Worm (Caenorhabditis elegans) whole organism, young adult: Measurements from ENCODE around the gene acs-15.

Source experiments
- Y53G8AR.9 ChIP-seq: fragments of 200-800 bp; sonication (Bioruptor generic); conservative IDR thresholded peaks from 2 replicates; pipeline ENCODE4 v1.3.6; 2022; ENCODE audit warnings: missing genetic modification reagents, missing genetic modification characterization, missing compliant biosample characterization
- ama-1 ChIP-seq, 3 experiments: fragments of 150-350 bp in 1 of 3; sonication (generic microtip) in 2 of 3; optimal IDR thresholded peaks; 2 replicates each; lab custom pipeline; 2014 to 2018; ENCODE audit warnings: missing biosample characterization in 2 of 3, missing genetic modification characterization in 2 of 3, missing genetic modification reagents in 2 of 3
- atf-7 ChIP-seq: sonication (generic microtip); optimal IDR thresholded peaks from 2 replicates; lab custom pipeline; 2017; ENCODE audit warnings: mild to moderate bottlenecking, missing genetic modification characterization, missing compliant biosample characterization
- chd-7 ChIP-seq: sonication (generic microtip); optimal IDR thresholded peaks from 2 replicates; lab custom pipeline; 2016; ENCODE audit warnings: mild to moderate bottlenecking, missing genetic modification characterization, moderate library complexity, missing compliant biosample characterization
- him-1 ChIP-seq: sonication (generic microtip); optimal IDR thresholded peaks from 2 replicates; lab custom pipeline; 2016; ENCODE audit warnings: missing genotype, missing genetic modification reagents, missing genetic modification characterization, missing compliant biosample characterization
- madf-3 ChIP-seq: fragments of 200-800 bp; sonication (Bioruptor generic); IDR thresholded peaks from 2 replicates; pipeline ENCODE4 v1.3.6; 2022; ENCODE audit warnings: missing genetic modification reagents, missing genetic modification characterization, missing compliant biosample characterization
- snpc-4 ChIP-seq, 5 experiments: fragments of 150-350 bp in 1 of 5; sonication (generic microtip) in 4 of 5; optimal IDR thresholded peaks; 2 replicates each; lab custom pipeline; 2014 to 2018; ENCODE audit warnings: missing genetic modification characterization in 5 of 5, missing biosample characterization in 3 of 5, antibody characterized with exemption in 2 of 5, mild to moderate bottlenecking in 2 of 5, missing compliant biosample characterization in 2 of 5, missing genotype in 2 of 5, moderate library complexity in 2 of 5, missing genetic modification reagents in 1 of 5
- unc-130 ChIP-seq: sonication (generic microtip); optimal IDR thresholded peaks from 2 replicates; lab custom pipeline; 2016; ENCODE audit warnings: missing genetic modification reagents, missing genetic modification characterization, missing compliant biosample characterization
- xnd-1 ChIP-seq: sonication (generic microtip); optimal IDR thresholded peaks from 2 replicates; lab custom pipeline; 2016; ENCODE audit warnings: missing genotype, missing genetic modification reagents, missing genetic modification characterization, missing compliant biosample characterization
- ztf-25 ChIP-seq: fragments of 200-800 bp; sonication (Bioruptor generic); IDR thresholded peaks from 2 replicates; pipeline ENCODE4 v1.3.6; 2022; ENCODE audit warnings: missing genetic modification reagents, missing genetic modification characterization, missing compliant biosample characterization

DNA sequence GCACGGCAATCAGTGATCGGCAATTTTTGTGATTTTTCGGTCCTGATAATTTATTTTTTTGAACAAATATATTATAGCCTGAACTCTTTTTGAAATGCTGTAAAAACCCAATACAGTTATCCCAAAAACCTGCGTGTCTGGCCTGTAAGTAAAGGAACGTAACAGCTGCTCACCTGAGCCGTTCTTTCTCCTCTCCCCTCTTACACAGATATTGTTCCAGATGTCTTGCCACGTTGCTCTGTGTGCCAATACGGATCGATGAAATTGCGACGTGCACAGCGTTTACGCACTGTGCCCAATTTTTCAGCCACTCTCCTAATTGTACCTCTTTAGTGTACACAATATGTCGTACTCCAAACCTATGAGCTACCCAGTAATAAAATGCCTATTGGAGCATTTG lies 25.8 kb downstream of the acs-15 start, which contains the start of gene sdz-4:
- TF ChIP-seq unc-130 (GFP tag; lab: Kevin White, UChicago) (no peak), ama-1 (optimal IDR thresholded peaks at IDR 0.05; lab: Kevin White, UChicago) (no peak), ama-1 (GFP tag; optimal IDR thresholded peaks at IDR 0.05; lab: Kevin White, UChicago) (no peak), chd-7 (tag; lab: Kevin White, UChicago) (no peak), him-1 (no peak), ztf-25 (GFP tag; lab: Robert Waterston, UW) (no peak), Y53G8AR.9 (no peak), madf-3 (GFP tag; lab: Robert Waterston, UW) (no peak), xnd-1 (no peak), atf-7 (tag; lab: Kevin White, UChicago) (no peak), snpc-4 (GFP tag; optimal IDR thresholded peaks at IDR 0.05; lab: Kevin White, UChicago) (no peak), snpc-4 (tag; optimal IDR thresholded peaks at IDR 0.05; lab: Kevin White, UChicago) (no peak)
